Fruit fly (Drosophila melanogaster) whole organism, wandering third instar larva: ENCODE data around the gene fy.
A peak's percentile ranks its signal among the peaks of the same experiment; 100 is the strongest.

ENCODE experiments used
- Abd-B ChIP-seq: fragments of >200 bp; optimal IDR thresholded peaks from 2 replicates; lab custom pipeline; 2017; ENCODE audit warnings: missing biosample characterization, missing genetic modification characterization
- CG32264 ChIP-seq: fragments of 200-800 bp; sonication (Bioruptor generic); optimal IDR thresholded peaks from 2 replicates; lab custom pipeline; 2016; ENCODE audit warnings: missing biosample characterization, missing genetic modification characterization
- CG9705 ChIP-seq: fragments of 200-800 bp; sonication (Bioruptor generic); optimal IDR thresholded peaks from 2 replicates; lab custom pipeline; 2018; ENCODE audit warnings: missing biosample characterization, mild to moderate bottlenecking, missing genetic modification characterization
- CrebA ChIP-seq: fragments of 200-800 bp; sonication (Bioruptor generic); optimal IDR thresholded peaks from 2 replicates; lab custom pipeline; 2016; ENCODE audit warnings: missing biosample characterization, mild to moderate bottlenecking, missing genetic modification characterization, borderline replicate concordance
- Dfd ChIP-seq: fragments of >200 bp; optimal IDR thresholded peaks from 2 replicates; lab custom pipeline; 2017; ENCODE audit warnings: missing biosample characterization, missing genetic modification characterization
- Dif ChIP-seq: fragments of 200-275, 200-300 bp; sonication (Bioruptor generic); optimal IDR thresholded peaks from 2 replicates; lab custom pipeline; 2018; ENCODE audit warnings: missing biosample characterization, missing genetic modification characterization; ENCODE audit not compliant: partially characterized antibody
- GATAd ChIP-seq: sonication (Bioruptor generic); optimal IDR thresholded peaks from 2 replicates; lab custom pipeline; 2016; ENCODE audit warnings: missing biosample characterization, missing genetic modification characterization
- HLH106 ChIP-seq: fragments of 200-800 bp; optimal IDR thresholded peaks from 3 replicates; lab custom pipeline; 2019; ENCODE audit warnings: missing biosample characterization, mild to moderate bottlenecking, missing genetic modification characterization, moderate library complexity
- Hnf4 ChIP-seq: fragments of 200-800 bp; sonication (Bioruptor generic); optimal IDR thresholded peaks from 2 replicates; lab custom pipeline; 2016; ENCODE audit warnings: missing biosample characterization, mild to moderate bottlenecking, missing genetic modification characterization
- Hr78 ChIP-seq: fragments of >200 bp; optimal IDR thresholded peaks from 2 replicates; lab custom pipeline; 2017; ENCODE audit warnings: missing biosample characterization, missing genetic modification characterization
- Hr83 ChIP-seq: fragments of 200-300 bp; sonication (Bioruptor generic); optimal IDR thresholded peaks from 2 replicates; lab custom pipeline; 2016; ENCODE audit warnings: missing biosample characterization, mild to moderate bottlenecking, missing genetic modification characterization, moderate library complexity; ENCODE audit not compliant: poor library complexity, severe bottlenecking
- Jra ChIP-seq: sonication (Bioruptor generic); optimal IDR thresholded peaks from 2 replicates; lab custom pipeline; 2016; ENCODE audit warnings: missing biosample characterization, missing genetic modification characterization
- Mio ChIP-seq: sonication (Bioruptor generic); optimal IDR thresholded peaks from 2 replicates; lab custom pipeline; 2016; ENCODE audit warnings: missing biosample characterization, missing genetic modification characterization
- Myc ChIP-seq: fragments of >200 bp; optimal IDR thresholded peaks from 2 replicates; lab custom pipeline; 2017
- N ChIP-seq: fragments of >200 bp; optimal IDR thresholded peaks from 2 replicates; lab custom pipeline; 2018; ENCODE audit warnings: missing biosample characterization, missing external identifiers, missing genetic modification characterization
- OdsH ChIP-seq: fragments of 200-800 bp; sonication (Bioruptor generic); optimal IDR thresholded peaks from 2 replicates; lab custom pipeline; 2016; ENCODE audit warnings: missing biosample characterization, mild to moderate bottlenecking, missing genetic modification characterization
- Rel ChIP-seq, 2 experiments: fragments of 200-800 bp; sonication (Bioruptor generic) in 1 of 2; optimal IDR thresholded peaks; 2 replicates in 1 of 2; 3 replicates in 1 of 2; lab custom pipeline; 2016 to 2019; ENCODE audit warnings: mild to moderate bottlenecking in 2 of 2, missing biosample characterization in 2 of 2, missing genetic modification characterization in 2 of 2, moderate library complexity in 1 of 2
- Sp1 ChIP-seq: fragments of 200-800 bp; sonication (Bioruptor generic); optimal IDR thresholded peaks from 3 replicates; lab custom pipeline; 2019; ENCODE audit warnings: missing biosample characterization, mild to moderate bottlenecking, missing genetic modification characterization, moderate library complexity
- Vsx2 ChIP-seq: fragments of 200-300, 225-300 bp; sonication (Bioruptor generic); optimal IDR thresholded peaks from 2 replicates; lab custom pipeline; 2018; ENCODE audit warnings: missing biosample characterization, missing genetic modification characterization; ENCODE audit not compliant: partially characterized antibody
- br ChIP-seq: fragments of 200-800 bp; sonication (Bioruptor generic); optimal IDR thresholded peaks from 2 replicates; lab custom pipeline; 2016; ENCODE audit warnings: missing biosample characterization, missing genetic modification characterization
- brk ChIP-seq: fragments of 200-800 bp; sonication (Bioruptor generic); optimal IDR thresholded peaks from 2 replicates; lab custom pipeline; 2016; ENCODE audit warnings: missing biosample characterization, mild to moderate bottlenecking, missing genetic modification characterization
- dl ChIP-seq, 2 experiments: fragments of 175-275, 200-275 bp in 1 of 2; fragments of 200-275 bp in 1 of 2; sonication (Bioruptor generic); optimal IDR thresholded peaks; lab custom pipeline; 2018; ENCODE audit warnings: mild to moderate bottlenecking in 2 of 2, missing biosample characterization in 2 of 2, missing genetic modification characterization in 2 of 2, moderate library complexity in 2 of 2; ENCODE audit not compliant: partially characterized antibody in 2 of 2, insufficient read depth in 1 of 2
- dmrt93B ChIP-seq: fragments of 200-800 bp; sonication (Bioruptor generic); optimal IDR thresholded peaks from 2 replicates; lab custom pipeline; 2018; ENCODE audit warnings: missing biosample characterization, mild to moderate bottlenecking, missing genetic modification characterization
- dsf ChIP-seq: sonication (Bioruptor generic); optimal IDR thresholded peaks from 2 replicates; lab custom pipeline; 2016; ENCODE audit warnings: missing biosample characterization, missing genetic modification characterization, borderline replicate concordance
- ey ChIP-seq: fragments of 200-800 bp; sonication (Bioruptor generic); optimal IDR thresholded peaks from 2 replicates; lab custom pipeline; 2016; ENCODE audit warnings: missing biosample characterization, missing genetic modification characterization
- foxo ChIP-seq, 2 experiments: fragments of 200-800 bp; sonication (Bioruptor generic); optimal IDR thresholded peaks; 2 replicates in 1 of 2; 3 replicates in 1 of 2; lab custom pipeline; 2016 to 2017; ENCODE audit warnings: missing biosample characterization in 2 of 2, missing genetic modification characterization in 2 of 2
- fru ChIP-seq: fragments of 200-800 bp; sonication (Bioruptor generic); optimal IDR thresholded peaks from 3 replicates; lab custom pipeline; 2016; ENCODE audit warnings: missing biosample characterization, mild to moderate bottlenecking, missing genetic modification characterization
- h ChIP-seq: fragments of 200-800 bp; sonication (Bioruptor generic); optimal IDR thresholded peaks from 3 replicates; lab custom pipeline; 2016; ENCODE audit warnings: missing biosample characterization, mild to moderate bottlenecking, missing genetic modification characterization
- jim ChIP-seq: fragments of 175-275, 200-325 bp; sonication (Bioruptor generic); optimal IDR thresholded peaks from 2 replicates; lab custom pipeline; 2016; ENCODE audit warnings: missing biosample characterization, mild to moderate bottlenecking, missing genetic modification characterization
- lola ChIP-seq: fragments of >200 bp; optimal IDR thresholded peaks from 2 replicates; lab custom pipeline; 2017; ENCODE audit warnings: missing biosample characterization, missing genetic modification characterization
- pan ChIP-seq: fragments of >200 bp; optimal IDR thresholded peaks from 2 replicates; lab custom pipeline; 2017
- psq ChIP-seq: fragments of 200-800 bp; sonication (Bioruptor generic); optimal IDR thresholded peaks from 3 replicates; lab custom pipeline; 2017; ENCODE audit warnings: missing biosample characterization, mild to moderate bottlenecking, missing genetic modification characterization, moderate library complexity
- rgr ChIP-seq: fragments of 200-800 bp; sonication (Bioruptor generic); optimal IDR thresholded peaks from 3 replicates; lab custom pipeline; 2016; ENCODE audit warnings: missing biosample characterization, mild to moderate bottlenecking, missing genetic modification characterization
- sage ChIP-seq: fragments of 200-800 bp; sonication (Bioruptor generic); optimal IDR thresholded peaks from 2 replicates; lab custom pipeline; 2016; ENCODE audit warnings: missing biosample characterization, mild to moderate bottlenecking, missing genetic modification characterization
- sv ChIP-seq: fragments of 200-800 bp; sonication (Bioruptor generic); optimal IDR thresholded peaks from 3 replicates; lab custom pipeline; 2016; ENCODE audit warnings: missing biosample characterization, missing genetic modification characterization
- tai ChIP-seq: sonication (Bioruptor generic); optimal IDR thresholded peaks from 2 replicates; lab custom pipeline; 2016; ENCODE audit warnings: missing biosample characterization, missing genetic modification characterization
- usp ChIP-seq: fragments of >200 bp; optimal IDR thresholded peaks from 2 replicates; lab custom pipeline; 2017; ENCODE audit warnings: missing biosample characterization, missing genetic modification characterization
- woc ChIP-seq: sonication (Bioruptor generic); optimal IDR thresholded peaks from 2 replicates; lab custom pipeline; 2016; ENCODE audit warnings: missing biosample characterization, mild to moderate bottlenecking, missing genetic modification characterization

Gene fy

DNA sequence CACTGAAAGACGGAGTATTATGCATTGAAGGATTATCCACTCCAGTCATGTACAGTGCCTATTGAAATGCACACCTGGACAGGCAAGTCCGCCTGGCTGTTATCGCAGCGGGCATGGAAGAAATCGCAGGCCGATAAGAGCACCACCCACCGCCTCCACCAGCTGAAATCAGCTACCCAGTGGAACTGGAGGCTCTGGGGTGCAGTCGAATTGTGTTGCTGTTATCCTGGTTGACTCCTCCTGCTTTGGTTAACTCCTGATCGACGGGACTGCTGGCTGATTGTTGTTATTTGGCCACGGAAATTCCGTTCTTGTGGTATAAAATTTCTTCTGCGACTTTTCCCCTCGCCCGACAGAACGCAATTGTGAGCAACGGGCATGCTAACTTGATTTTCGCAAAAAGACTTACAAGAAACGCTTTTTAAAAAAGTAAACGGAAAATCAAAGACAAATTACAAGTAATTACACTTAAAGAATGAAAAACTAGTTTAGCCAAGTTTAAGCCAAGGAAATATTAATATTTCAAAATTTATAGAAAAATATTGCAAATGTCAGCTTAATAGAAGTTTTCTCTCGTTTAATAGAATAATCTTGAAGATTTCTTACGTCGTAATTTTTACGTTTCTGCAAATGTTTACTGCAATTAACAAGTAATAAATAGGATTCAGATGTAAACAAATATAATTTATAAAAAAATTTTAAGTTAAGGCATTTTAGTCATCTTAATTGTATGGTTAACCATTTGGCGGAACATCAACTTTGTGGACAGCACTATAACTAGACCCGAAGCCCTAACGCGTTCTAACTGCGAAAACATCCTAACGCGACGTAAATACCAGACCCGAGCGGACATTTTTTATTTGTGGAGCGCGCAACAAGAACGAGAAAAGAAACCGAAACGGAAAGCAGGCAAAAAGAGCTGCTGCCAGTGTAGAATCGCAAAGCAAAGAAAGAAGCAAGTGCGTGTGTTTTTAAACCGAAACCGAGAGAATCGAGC lies 12.1 kb upstream of the fy start, which contains the start of the genes CG13398 and Akap200:
CG13398 (minus strand) TSS at position 370 of the 997 bp plus-strand sequence.
Akap200 (plus strand) TSS at position 804 of the 997 bp plus-strand sequence.
- TF ChIP-seq Hr78 (GFP tag; lab: Kevin White, UChicago) (no peak), dmrt93B (GFP tag; lab: Kevin White, UChicago) (no peak), psq (GFP tag; lab: Kevin White, UChicago) (no peak), HLH106 (peak; percentile 49), foxo (GFP tag; optimal IDR thresholded peaks at IDR 0.05; lab: Kevin White, UChicago) (peak in 1 of 2 experiments; percentile 18), Sp1 (GFP tag; lab: Kevin White, UChicago) (peak; percentile 37), CrebA (GFP tag; lab: Kevin White, UChicago) (no peak), N (GFP tag; lab: Kevin White, UChicago) (no peak), tai (GFP tag; lab: Kevin White, UChicago) (no peak), Jra (peak; percentile 33), Rel (GFP tag; optimal IDR thresholded peaks at IDR 0.05; lab: Kevin White, UChicago) (no peak), Rel (tag; optimal IDR thresholded peaks at IDR 0.05; lab: Kevin White, UChicago) (peak; percentile 29), Hnf4 (GFP tag; lab: Kevin White, UChicago) (peak; percentile 15), dsf (no peak), ey (no peak), h (GFP tag; lab: Kevin White, UChicago) (peak; percentile 13), Abd-B (GFP tag; lab: Kevin White, UChicago) (no peak), dl (GFP tag; optimal IDR thresholded peaks at IDR 0.05; lab: Kevin White, UChicago; ENCODE audit: insufficient read depth in 1 of 2, partially characterized antibody in 2 of 2) (no peak), brk (GFP tag; lab: Kevin White, UChicago) (no peak), jim (GFP tag; lab: Kevin White, UChicago) (no peak), GATAd (no peak), CG9705 (GFP tag; lab: Kevin White, UChicago) (no peak), Vsx2 (GFP tag; lab: Kevin White, UChicago) (peak; percentile 38), sage (GFP tag; lab: Kevin White, UChicago) (no peak), pan (no peak), lola (GFP tag; lab: Kevin White, UChicago) (no peak), OdsH (no peak), Dif (GFP tag; lab: Kevin White, UChicago) (peak; percentile 54), Mio (GFP tag; lab: Kevin White, UChicago) (no peak), sv (GFP tag; lab: Kevin White, UChicago) (no peak), Dfd (no peak), woc (GFP tag; lab: Kevin White, UChicago) (peak; percentile 76), fru (peak; percentile 33), CG32264 (GFP tag; lab: Kevin White, UChicago) (no peak), usp (GFP tag; lab: Kevin White, UChicago) (no peak), br (GFP tag; lab: Kevin White, UChicago) (no peak), rgr (GFP tag; lab: Kevin White, UChicago) (peak; percentile 6), Hr83 (GFP tag; lab: Kevin White, UChicago) (no peak), Myc (peak; percentile 52)

DNA sequence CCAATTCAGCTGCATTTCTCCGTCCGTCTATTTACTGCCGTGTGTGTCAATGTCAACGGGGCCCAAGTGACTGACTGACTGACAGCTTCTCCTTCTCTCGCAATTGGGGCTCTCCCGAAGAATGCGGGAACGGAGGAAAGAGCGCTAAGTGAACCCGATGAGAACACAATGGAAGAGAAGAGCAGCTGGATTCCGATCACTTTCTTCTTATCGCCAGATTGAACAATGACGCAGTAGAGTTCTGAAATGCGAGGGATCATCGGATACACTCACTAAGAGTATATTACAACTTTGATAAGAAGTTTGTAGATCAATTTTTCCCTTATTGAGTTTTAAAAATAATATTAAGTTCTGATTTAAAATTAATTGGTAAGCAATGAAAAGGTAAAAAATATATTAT lies 8.4 kb upstream of the fy start, which contains the start of gene Naglu:
Naglu (minus strand) TSS at position 339 of the 400 bp plus-strand sequence.
- TF ChIP-seq Mio (GFP tag; lab: Kevin White, UChicago) (no peak), Dif (GFP tag; lab: Kevin White, UChicago) (peak; percentile 81), ey (peak; percentile 24), dl (GFP tag; optimal IDR thresholded peaks at IDR 0.05; lab: Kevin White, UChicago; ENCODE audit: insufficient read depth in 1 of 2, partially characterized antibody in 2 of 2) (peak in 1 of 2 experiments; percentile 61), Vsx2 (GFP tag; lab: Kevin White, UChicago) (peak; percentile 65), HLH106 (no peak), Hr83 (GFP tag; lab: Kevin White, UChicago) (peak; percentile 64), fru (peak; percentile 31), Sp1 (GFP tag; lab: Kevin White, UChicago) (peak; percentile 36), usp (GFP tag; lab: Kevin White, UChicago) (no peak), lola (GFP tag; lab: Kevin White, UChicago) (no peak)
- TF ChIP-seq, all 38 proteins: peak for 7
